Fruit fly (Drosophila melanogaster) whole organism, embryonic: ENCODE results near the gene gish.

Experiments
- Ada2b ChIP-seq: fragments of 200-800 bp; sonication (Bioruptor generic); IDR thresholded peaks from 2 replicates; pipeline ENCODE4 v1.3.6; 2022; ENCODE audit warnings: missing biosample characterization, missing genetic modification characterization
- Atf3 ChIP-seq: fragments of 200-800 bp; sonication (Bioruptor generic); optimal IDR thresholded peaks from 3 replicates; lab custom pipeline; 2016; ENCODE audit warnings: missing biosample characterization, missing genetic modification characterization
- Bteb2 ChIP-seq: fragments of 200-800 bp; sonication (Bioruptor generic); optimal IDR thresholded peaks from 2 replicates; lab custom pipeline; 2016; ENCODE audit warnings: missing biosample characterization, missing genetic modification characterization
- CG12071 ChIP-seq: fragments of 200-800 bp; sonication (Bioruptor generic); optimal IDR thresholded peaks from 3 replicates; lab custom pipeline; 2018; ENCODE audit warnings: missing biosample characterization, mild to moderate bottlenecking, missing genetic modification characterization
- CG12155 ChIP-seq: fragments of 200-800 bp; sonication (Bioruptor generic); optimal IDR thresholded peaks from 3 replicates; lab custom pipeline; 2016; ENCODE audit warnings: missing biosample characterization, missing genetic modification characterization
- CG12391 ChIP-seq: fragments of 200-800 bp; sonication (Bioruptor generic); optimal IDR thresholded peaks from 3 replicates; lab custom pipeline; 2018; ENCODE audit warnings: missing biosample characterization, mild to moderate bottlenecking, missing genetic modification characterization, moderate library complexity
- CG12942 ChIP-seq: fragments of 200-800 bp; sonication (Bioruptor generic); optimal IDR thresholded peaks from 3 replicates; lab custom pipeline; 2016; ENCODE audit warnings: missing biosample characterization, missing genetic modification characterization
- CG15601 ChIP-seq: fragments of 200-800 bp; sonication (Bioruptor generic); optimal IDR thresholded peaks from 3 replicates; lab custom pipeline; 2019; ENCODE audit warnings: missing biosample characterization, mild to moderate bottlenecking, missing genetic modification characterization, moderate library complexity
- CG1602 ChIP-seq: fragments of 200-800 bp; sonication (Bioruptor generic); optimal IDR thresholded peaks from 3 replicates; lab custom pipeline; 2016; ENCODE audit warnings: missing biosample characterization, missing genetic modification characterization
- CG1832 ChIP-seq: fragments of 200-800 bp; sonication (Bioruptor generic); optimal IDR thresholded peaks from 2 replicates; lab custom pipeline; 2017; ENCODE audit warnings: missing biosample characterization, mild to moderate bottlenecking, missing genetic modification characterization, inconsistent platforms
- CG2199 ChIP-seq: fragments of 200-800 bp; sonication (Bioruptor generic); IDR thresholded peaks from 3 replicates; pipeline ENCODE4 v1.3.6; 2022; ENCODE audit warnings: missing biosample characterization, missing genetic modification characterization
- CG2712 ChIP-seq: fragments of 200-800 bp; optimal IDR thresholded peaks from 3 replicates; lab custom pipeline; 2019; ENCODE audit warnings: missing biosample characterization, mild to moderate bottlenecking, missing genetic modification characterization, moderate library complexity
- CG3847 ChIP-seq: fragments of 200-800 bp; sonication (Bioruptor generic); IDR thresholded peaks from 2 replicates; pipeline ENCODE4 v1.3.6; 2022; ENCODE audit warnings: missing biosample characterization, missing genetic modification characterization
- CG4282 ChIP-seq: fragments of 200-800 bp; sonication (Bioruptor generic); optimal IDR thresholded peaks from 2 replicates; lab custom pipeline; 2016; ENCODE audit warnings: missing biosample characterization, missing genetic modification characterization
- CG4360 ChIP-seq: fragments of 200-800 bp; sonication (Bioruptor generic); IDR thresholded peaks from 2 replicates; pipeline ENCODE4 v1.3.6; 2022; ENCODE audit warnings: missing biosample characterization, missing genetic modification characterization
- CG4707 ChIP-seq: fragments of 200-800 bp; sonication (Bioruptor generic); optimal IDR thresholded peaks from 2 replicates; lab custom pipeline; 2018; ENCODE audit warnings: missing biosample characterization, mild to moderate bottlenecking, missing genetic modification characterization, moderate library complexity
- CG7987 ChIP-seq: fragments of 200-800 bp; sonication (Bioruptor generic); optimal IDR thresholded peaks from 2 replicates; lab custom pipeline; 2018; ENCODE audit warnings: missing biosample characterization, mild to moderate bottlenecking, missing genetic modification characterization, moderate library complexity
- CG9437 ChIP-seq: fragments of 200-800 bp; sonication (Bioruptor generic); optimal IDR thresholded peaks from 2 replicates; lab custom pipeline; 2018; ENCODE audit warnings: missing biosample characterization, mild to moderate bottlenecking, missing genetic modification characterization
- CHES-1-like ChIP-seq: fragments of 200-800 bp; sonication (Bioruptor generic); optimal IDR thresholded peaks from 2 replicates; lab custom pipeline; 2016; ENCODE audit warnings: missing biosample characterization, missing genetic modification characterization
- Ets97D ChIP-seq: fragments of 200-800 bp; sonication (Bioruptor generic); optimal IDR thresholded peaks from 3 replicates; lab custom pipeline; 2016; ENCODE audit warnings: missing biosample characterization, missing genetic modification characterization
- Hr3 ChIP-seq: fragments of 200-800 bp; sonication (Bioruptor generic); optimal IDR thresholded peaks from 3 replicates; lab custom pipeline; 2016; ENCODE audit warnings: missing biosample characterization, missing genetic modification characterization
- Lpt ChIP-seq: fragments of >200 bp; optimal IDR thresholded peaks from 2 replicates; lab custom pipeline; 2018; ENCODE audit warnings: missing biosample characterization, missing genetic modification characterization
- NC2α ChIP-seq: fragments of 200-800 bp; sonication (Bioruptor generic); optimal IDR thresholded peaks from 2 replicates; lab custom pipeline; 2016; ENCODE audit warnings: missing biosample characterization, missing genetic modification characterization
- PHDP ChIP-seq: fragments of 200-800 bp; sonication (Bioruptor generic); optimal IDR thresholded peaks from 3 replicates; lab custom pipeline; 2018; ENCODE audit warnings: missing biosample characterization, mild to moderate bottlenecking, missing genetic modification characterization, moderate library complexity
- Rfx ChIP-seq: fragments of 200-800 bp; sonication (Bioruptor generic); IDR thresholded peaks from 2 replicates; pipeline ENCODE4 v1.3.6; 2022; ENCODE audit warnings: missing biosample characterization, missing genetic modification characterization
- Six4 ChIP-seq: fragments of 200-800 bp; sonication (Bioruptor generic); optimal IDR thresholded peaks from 2 replicates; lab custom pipeline; 2016; ENCODE audit warnings: missing biosample characterization, missing genetic modification characterization
- Sox102F ChIP-seq: fragments of 200-800 bp; sonication (Bioruptor generic); optimal IDR thresholded peaks from 2 replicates; lab custom pipeline; 2018; ENCODE audit warnings: missing biosample characterization, mild to moderate bottlenecking, missing genetic modification characterization, moderate library complexity
- Sry-β ChIP-seq: fragments of 200-800 bp; sonication (Bioruptor generic); optimal IDR thresholded peaks from 2 replicates; lab custom pipeline; 2018; ENCODE audit warnings: missing biosample characterization, mild to moderate bottlenecking, missing genetic modification characterization, moderate library complexity
- Stat92E ChIP-seq, 3 experiments: fragments of >200 bp in 2 of 3; fragments of 200-800 bp in 1 of 3; sonication (Bioruptor generic) in 1 of 3; optimal IDR thresholded peaks; 2 replicates each; lab custom pipeline; 2017 to 2019; ENCODE audit warnings: missing biosample characterization in 3 of 3, missing genetic modification characterization in 3 of 3, mild to moderate bottlenecking in 1 of 3, moderate library complexity in 1 of 3
- Trl ChIP-seq, 3 experiments: fragments of >200 bp in 2 of 3; fragments of 200-800 bp in 1 of 3; sonication (Bioruptor generic) in 1 of 3; optimal IDR thresholded peaks; 2 replicates in 1 of 3; 3 replicates in 2 of 3; lab custom pipeline; 2016 to 2017; ENCODE audit warnings: missing biosample characterization in 1 of 3, missing genetic modification characterization in 1 of 3
- Vsx1 ChIP-seq: fragments of 200-800 bp; sonication (Bioruptor generic); optimal IDR thresholded peaks from 2 replicates; lab custom pipeline; 2017; ENCODE audit warnings: missing biosample characterization, mild to moderate bottlenecking, missing genetic modification characterization, missing genetic modification reagents
- aop ChIP-seq: fragments of 200-800 bp; sonication (Bioruptor generic); IDR thresholded peaks from 2 replicates; pipeline ENCODE4 v1.3.6; 2022; ENCODE audit warnings: missing biosample characterization, missing genetic modification characterization
- ash1 ChIP-seq: fragments of 200-800 bp; sonication (Bioruptor generic); optimal IDR thresholded peaks from 2 replicates; lab custom pipeline; 2018; ENCODE audit warnings: missing biosample characterization, mild to moderate bottlenecking, missing genetic modification characterization
- bsh ChIP-seq, 2 experiments: fragments of 200-800 bp; sonication (Bioruptor generic); optimal IDR thresholded peaks; 2 replicates each; lab custom pipeline; 2017 to 2018; ENCODE audit warnings: mild to moderate bottlenecking in 2 of 2, missing biosample characterization in 2 of 2, missing genetic modification characterization in 2 of 2, moderate library complexity in 1 of 2
- crp ChIP-seq, 2 experiments: fragments of 200-800 bp; sonication (Bioruptor generic); optimal IDR thresholded peaks; 2 replicates in 1 of 2; 3 replicates in 1 of 2; lab custom pipeline; 2017; ENCODE audit warnings: missing biosample characterization in 2 of 2, missing genetic modification characterization in 2 of 2, mild to moderate bottlenecking in 1 of 2, moderate library complexity in 1 of 2
- dpn ChIP-seq, 2 experiments: fragments of 200-800 bp; sonication (Bioruptor generic); optimal IDR thresholded peaks; 3 replicates each; lab custom pipeline; 2016; ENCODE audit warnings: missing biosample characterization in 2 of 2, missing genetic modification characterization in 2 of 2
- gcm2 ChIP-seq: fragments of 200-800 bp; sonication (Bioruptor generic); optimal IDR thresholded peaks from 2 replicates; lab custom pipeline; 2016; ENCODE audit warnings: missing biosample characterization, missing genetic modification characterization
- ham ChIP-seq: fragments of 200-800 bp; sonication (Bioruptor generic); IDR thresholded peaks from 2 replicates; pipeline ENCODE4 v1.3.6; 2022; ENCODE audit warnings: missing biosample characterization, missing genetic modification characterization
- hkb ChIP-seq, 2 experiments: fragments of 200-800 bp in 1 of 2; fragments of >200 bp in 1 of 2; sonication (Bioruptor generic) in 1 of 2; IDR thresholded peaks in 1 of 2; optimal IDR thresholded peaks in 1 of 2; 2 replicates each; pipeline versions ENCODE4 v1.3.6 to Lab custom; 2017 to 2022; ENCODE audit warnings: missing biosample characterization in 1 of 2, missing genetic modification characterization in 1 of 2
- kay ChIP-seq: fragments of 200-800 bp; sonication (Bioruptor generic); optimal IDR thresholded peaks from 2 replicates; lab custom pipeline; 2016; ENCODE audit warnings: missing biosample characterization, missing genetic modification characterization
- nau ChIP-seq: fragments of 200-800 bp; sonication (Bioruptor generic); optimal IDR thresholded peaks from 3 replicates; lab custom pipeline; 2017; ENCODE audit warnings: missing biosample characterization, mild to moderate bottlenecking, missing genetic modification characterization, missing genetic modification reagents
- pfk ChIP-seq: fragments of 200-800 bp; sonication (Bioruptor generic); optimal IDR thresholded peaks from 2 replicates; lab custom pipeline; 2018; ENCODE audit warnings: missing biosample characterization, mild to moderate bottlenecking, missing genetic modification characterization, moderate library complexity
- pros ChIP-seq: fragments of 200-800 bp; sonication (Bioruptor generic); optimal IDR thresholded peaks from 3 replicates; lab custom pipeline; 2019; ENCODE audit warnings: missing biosample characterization, mild to moderate bottlenecking, missing genetic modification characterization, moderate library complexity
- psq ChIP-seq: fragments of 200-800 bp; sonication (Bioruptor generic); optimal IDR thresholded peaks from 2 replicates; lab custom pipeline; 2017; ENCODE audit warnings: missing biosample characterization, missing genetic modification characterization
- row ChIP-seq: fragments of 200-800 bp; sonication (Bioruptor generic); IDR thresholded peaks from 3 replicates; pipeline ENCODE4 v1.3.6; 2022; ENCODE audit warnings: missing biosample characterization, missing genetic modification characterization
- so ChIP-seq: fragments of 200-800 bp; sonication (Bioruptor generic); IDR thresholded peaks from 3 replicates; pipeline ENCODE4 v1.3.6; 2022; ENCODE audit warnings: missing biosample characterization, missing genetic modification characterization
- ssp ChIP-seq: fragments of 200-800 bp; sonication (Bioruptor generic); IDR thresholded peaks from 2 replicates; pipeline ENCODE4 v1.3.6; 2022; ENCODE audit warnings: missing biosample characterization, missing genetic modification characterization
- tx ChIP-seq: fragments of 200-800 bp; sonication (Bioruptor generic); optimal IDR thresholded peaks from 2 replicates; lab custom pipeline; 2016; ENCODE audit warnings: missing biosample characterization, missing genetic modification characterization
- zfh1 ChIP-seq: fragments of 200-800 bp; sonication (Bioruptor generic); IDR thresholded peaks from 3 replicates; pipeline ENCODE4 v1.3.6; 2022; ENCODE audit warnings: missing biosample characterization, missing genetic modification characterization

Gene gish

DNA sequence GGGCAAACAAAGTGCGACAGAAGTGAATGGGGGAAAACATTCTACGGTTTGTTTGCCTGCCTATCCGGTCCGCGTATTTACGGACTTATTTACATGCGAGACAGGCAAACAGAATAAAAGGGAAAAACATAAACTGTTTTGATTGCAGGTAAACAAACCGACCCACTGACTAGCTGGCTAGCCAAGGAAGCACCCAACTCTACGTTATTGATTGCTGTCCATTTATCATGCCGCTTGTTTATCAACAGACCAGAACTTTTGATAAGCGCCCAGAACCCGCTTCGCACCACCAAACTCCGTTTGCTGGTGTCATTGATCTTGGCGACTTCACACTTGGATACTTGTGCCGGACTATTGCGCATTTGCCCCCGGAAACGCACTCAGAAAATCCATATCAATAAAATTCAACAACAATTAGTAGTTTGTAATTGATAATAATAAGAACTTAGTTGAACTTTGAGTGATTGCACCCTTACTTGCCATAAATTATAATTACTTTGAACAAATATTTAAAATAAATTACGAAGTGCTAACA lies 59.6 kb downstream of the gish start (continued):
- TF ChIP-seq CG1832 (GFP tag; lab: Kevin White, UChicago) (no peak), Bteb2 (GFP tag; lab: Kevin White, UChicago) (peak; percentile 27), ssp (GFP tag; lab: Robert Waterston, UW) (no peak), Hr3 (GFP tag; lab: Kevin White, UChicago) (no peak), Six4 (GFP tag; lab: Kevin White, UChicago) (peak; percentile 31), psq (peak; percentile 30), Sry-β (peak; percentile 37), bsh (GFP tag; optimal IDR thresholded peaks at IDR 0.05; lab: Kevin White, UChicago) (peak in 1 of 2 experiments; percentile 83), CG7987 (peak; percentile 48), CG4360 (no peak), hkb (optimal IDR thresholded peaks at IDR 0.05; lab: Kevin White, UChicago) (no peak), hkb (GFP tag; IDR thresholded peaks at IDR 0.05; lab: Robert Waterston, UW) (peak; percentile 58; the same call in 1 of the 2 replicates), Atf3 (GFP tag; lab: Kevin White, UChicago) (peak; percentile 62), CG12391 (tag; lab: Kevin White, UChicago) (peak; percentile 19), row (peak; percentile 36; the same call in 1 of the 3 replicates), Vsx1 (GFP tag; lab: Kevin White, UChicago) (peak; percentile 75), aop (GFP tag; lab: Robert Waterston, UW) (no peak), dpn (GFP tag; optimal IDR thresholded peaks at IDR 0.05; lab: Kevin White, UChicago) (peak; percentile 47 to 71), pros (GFP tag; lab: Kevin White, UChicago) (no peak), CG1602 (peak; percentile 29), CG4707 (peak; percentile 74), CG2199 (no peak), Sox102F (GFP tag; lab: Kevin White, UChicago) (peak; percentile 10), gcm2 (GFP tag; lab: Kevin White, UChicago) (no peak), CHES-1-like (GFP tag; lab: Kevin White, UChicago) (peak; percentile 74), CG12155 (GFP tag; lab: Kevin White, UChicago) (peak; percentile 1), so (GFP tag; lab: Robert Waterston, UW) (peak; percentile 29; the same call in 1 of the 3 replicates), Ets97D (GFP tag; lab: Kevin White, UChicago) (no peak), CG4282 (GFP tag; lab: Kevin White, UChicago) (no peak), nau (GFP tag; lab: Kevin White, UChicago) (peak; percentile 76), tx (GFP tag; lab: Kevin White, UChicago) (peak; percentile 23), CG12942 (peak; percentile 68), CG2712 (peak; percentile 50), Rfx (peak; percentile 62; the same call in 1 of the 2 replicates), Stat92E (GFP tag; optimal IDR thresholded peaks at IDR 0.05; lab: Kevin White, UChicago) (peak in 1 of 3 experiments; percentile 9), pfk (GFP tag; lab: Kevin White, UChicago) (peak; percentile 13), kay (peak; percentile 59), CG3847 (GFP tag; lab: Robert Waterston, UW) (0 out of 2 replicates have a peak, but pooled peaks have one; percentile 7), ham (GFP tag; lab: Robert Waterston, UW) (no peak), Ada2b (peak; percentile 25; the same call in 1 of the 2 replicates), CG12071 (GFP tag; lab: Kevin White, UChicago) (peak; percentile 53), CG9437 (GFP tag; lab: Kevin White, UChicago) (peak; percentile 9), ash1 (GFP tag; lab: Kevin White, UChicago) (no peak), Trl (optimal IDR thresholded peaks at IDR 0.05; lab: Kevin White, UChicago) (no peak), Trl (GFP tag; optimal IDR thresholded peaks at IDR 0.05; lab: Kevin White, UChicago) (peak; percentile 73), zfh1 (GFP tag; lab: Robert Waterston, UW) (peak; percentile 57; the same call in 2 of the 3 replicates), PHDP (tag; lab: Kevin White, UChicago) (peak; percentile 74), crp (GFP tag; optimal IDR thresholded peaks at IDR 0.05; lab: Kevin White, UChicago) (peak in 1 of 2 experiments; percentile 17), NC2α (GFP tag; lab: Kevin White, UChicago) (peak; percentile 71), CG15601 (tag; lab: Kevin White, UChicago) (peak; percentile 89), Lpt (GFP tag; lab: Kevin White, UChicago) (no peak)
